Fruit fly (Drosophila melanogaster): ENCODE results near the gene Tk.

DNA sequence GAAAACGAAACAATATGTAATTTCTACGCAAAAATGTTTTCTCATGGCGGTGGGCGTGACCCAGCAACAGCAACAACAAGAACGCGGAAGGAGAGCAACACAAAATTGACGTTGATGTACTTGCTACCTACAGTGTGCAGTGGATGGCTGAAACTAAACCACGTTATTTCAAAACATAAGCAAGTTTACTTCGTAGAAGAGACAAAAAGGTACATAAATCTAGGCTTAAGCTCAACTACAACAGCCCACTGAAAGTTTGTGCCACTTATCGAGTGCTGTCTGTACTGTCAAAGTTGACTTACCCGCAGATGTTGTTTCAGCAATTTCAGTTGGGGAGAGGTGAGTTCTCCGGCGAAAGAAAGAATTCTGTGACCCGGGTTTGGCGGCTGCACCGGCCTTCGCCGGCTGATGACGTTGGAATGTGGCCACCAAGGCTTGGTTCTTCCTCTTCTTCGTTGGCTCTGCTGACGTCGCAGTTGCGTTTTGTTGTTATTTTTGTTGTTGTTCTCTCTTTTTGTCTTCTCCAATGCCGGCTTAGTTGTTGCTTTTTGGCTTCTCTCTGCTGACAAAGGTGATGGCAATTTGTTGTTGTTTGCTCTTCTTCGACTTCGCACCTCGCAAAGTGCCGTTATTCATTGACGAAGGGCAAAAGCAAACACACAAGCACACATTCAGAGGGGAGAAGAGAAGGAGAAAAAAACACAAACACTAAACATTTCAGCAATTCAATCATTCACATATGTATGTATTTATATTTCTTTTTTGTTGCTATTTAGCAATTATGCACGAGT, 58.0 kb downstream of the Tk start:
- peak; percentile 59 for TF ChIP-seq Ets96B (tag; optimal IDR thresholded peaks at IDR 0.05)
- TF ChIP-seq spab (GFP tag; optimal IDR thresholded peaks at IDR 0.05): peak; percentile 61
- no peak for TF ChIP-seq Hr38 (GFP tag; optimal IDR thresholded peaks at IDR 0.05)
- no peak for TF ChIP-seq Gug (GFP tag; IDR thresholded peaks at IDR 0.05)
- no peak for TF ChIP-seq CG8319 (GFP tag; optimal IDR thresholded peaks at IDR 0.05)
- peak; percentile 93 for TF ChIP-seq svp (GFP tag)
- peak; percentile 74 for TF ChIP-seq eg (GFP tag; IDR thresholded peaks at IDR 0.05)
